Fruit fly (Drosophila melanogaster): Measurements from ENCODE around the gene pum.

Gene pum

dm6 chr3R:9054442-9055118, 182.9 kb downstream of the pum start (continued):
- TF ChIP-seq Dip3 (GFP tag; optimal IDR thresholded peaks at IDR 0.05) (no peak), CG14860 (GFP tag; IDR thresholded peaks at IDR 0.05; ENCODE audit: partially characterized antibody) (no peak), CG13296 (GFP tag; optimal IDR thresholded peaks at IDR 0.05) (peak; percentile 68), sim (GFP tag; IDR thresholded peaks at IDR 0.05) (no peak), rib (GFP tag; IDR thresholded peaks at IDR 0.05) (no peak), Six4 (GFP tag; optimal IDR thresholded peaks at IDR 0.05) (no peak)

- TF ChIP-seq ewg (GFP tag; optimal IDR thresholded peaks at IDR 0.05) (peak; percentile 23), sens (GFP tag) (peak; percentile 45), schlank (tag; optimal IDR thresholded peaks at IDR 0.05) (no peak), Myb (GFP tag; optimal IDR thresholded peaks at IDR 0.05) (peak; percentile 57), Dll (GFP tag; IDR thresholded peaks at IDR 0.05; ENCODE audit: partially characterized antibody) (no peak), CG13424 (tag; optimal IDR thresholded peaks at IDR 0.05) (peak; percentile 70), CG8388 (GFP tag; optimal IDR thresholded peaks at IDR 0.05) (peak; percentile 24), Oli (tag; optimal IDR thresholded peaks at IDR 0.05) (peak; percentile 67), jumu (GFP tag; optimal IDR thresholded peaks at IDR 0.05) (peak; percentile 8), CG13775 (GFP tag; optimal IDR thresholded peaks at IDR 0.05) (peak; percentile 53), Mes4 (GFP tag; optimal IDR thresholded peaks at IDR 0.05) (no peak), CG3163 (GFP tag; optimal IDR thresholded peaks at IDR 0.05) (peak; percentile 70), eve (GFP tag; optimal IDR thresholded peaks at IDR 0.05) (peak in 1 of 2 experiments; percentile 4), CG30431 (GFP tag; optimal IDR thresholded peaks at IDR 0.05) (peak; percentile 8), CG5180 (GFP tag; optimal IDR thresholded peaks at IDR 0.05) (peak; percentile 55), CG14710 (tag; optimal IDR thresholded peaks at IDR 0.05) (peak; percentile 6), CG1529 (GFP tag; optimal IDR thresholded peaks at IDR 0.05) (peak; percentile 8), CG8359 (GFP tag; optimal IDR thresholded peaks at IDR 0.05; ENCODE audit: borderline replicate concordance) (peak; percentile 7), CG4820 (GFP tag; optimal IDR thresholded peaks at IDR 0.05) (peak; percentile 26), fu2 (GFP tag; optimal IDR thresholded peaks at IDR 0.05) (peak; percentile 40), NC2α (GFP tag; optimal IDR thresholded peaks at IDR 0.05) (peak; percentile 43), Ets97D (GFP tag; optimal IDR thresholded peaks at IDR 0.05) (peak; percentile 10), CG11093 (GFP tag; IDR thresholded peaks at IDR 0.05) (no peak; the same call in 2 of the 3 replicates), CG15269 (tag; optimal IDR thresholded peaks at IDR 0.05) (peak; percentile 41), zfh2 (GFP tag; optimal IDR thresholded peaks at IDR 0.05) (peak; percentile 57), Xbp1 (GFP tag; optimal IDR thresholded peaks at IDR 0.05) (peak; percentile 28), CG1602 (GFP tag; optimal IDR thresholded peaks at IDR 0.05) (peak; percentile 32), bsh (GFP tag; optimal IDR thresholded peaks at IDR 0.05) (peak in 1 of 2 experiments; percentile 20), mam (GFP tag; optimal IDR thresholded peaks at IDR 0.05) (peak; percentile 47), CG15696 (tag; optimal IDR thresholded peaks at IDR 0.05) (peak; percentile 23), lola (GFP tag; optimal IDR thresholded peaks at IDR 0.05) (peak in 1 of 3 experiments; percentile 26), bcd (GFP tag; optimal IDR thresholded peaks at IDR 0.05) (peak; percentile 55), Usf (GFP tag; optimal IDR thresholded peaks at IDR 0.05) (peak; percentile 20), nerfin-1 (tag; optimal IDR thresholded peaks at IDR 0.05) (peak; percentile 24), phol (tag; optimal IDR thresholded peaks at IDR 0.05) (peak; percentile 61), Hmr (GFP tag; optimal IDR thresholded peaks at IDR 0.05) (peak; percentile 14), slp2 (GFP tag; optimal IDR thresholded peaks at IDR 0.05) (no peak), gem (tag; optimal IDR thresholded peaks at IDR 0.05) (peak; percentile 67), CG12155 (GFP tag; optimal IDR thresholded peaks at IDR 0.05) (peak; percentile 18), Sin3A (optimal IDR thresholded peaks at IDR 0.05) (no peak), CG13296 (GFP tag; optimal IDR thresholded peaks at IDR 0.05) (peak; percentile 30), pho (GFP tag; optimal IDR thresholded peaks at IDR 0.05) (peak; percentile 34)
These were observed 183.5 kb downstream of the pum start for dm6 chr3R:9053850-9054441.
